Fruit fly (Drosophila melanogaster) whole organism, pupa: Measurements from ENCODE around the gene disco-r.

ENCODE experiments used
- CG10348 ChIP-seq: fragments of 200-800 bp; sonication (Bioruptor generic); IDR thresholded peaks from 2 replicates; pipeline ENCODE4 v1.3.6; 2022; ENCODE audit warnings: missing biosample characterization, missing genetic modification characterization
- CG8301 ChIP-seq: fragments of 200-800 bp; sonication (Bioruptor generic); optimal IDR thresholded peaks from 2 replicates; lab custom pipeline; 2018; ENCODE audit warnings: missing biosample characterization, mild to moderate bottlenecking, missing genetic modification characterization
- D1 ChIP-seq: fragments of 200-800 bp; sonication (Bioruptor generic); optimal IDR thresholded peaks from 2 replicates; lab custom pipeline; 2018; ENCODE audit warnings: missing biosample characterization, mild to moderate bottlenecking, missing genetic modification characterization, moderate library complexity
- Pif1A ChIP-seq: fragments of 200-800 bp; sonication (Bioruptor generic); optimal IDR thresholded peaks from 3 replicates; lab custom pipeline; 2016; ENCODE audit warnings: missing biosample characterization, missing genetic modification characterization
- fd96Ca ChIP-seq: fragments of 200-800 bp; sonication (Bioruptor generic); IDR thresholded peaks from 3 replicates; pipeline ENCODE4 v1.3.6; 2022; ENCODE audit warnings: missing biosample characterization, missing genetic modification characterization
- gl ChIP-seq: fragments of 200-800 bp; sonication (Bioruptor generic); optimal IDR thresholded peaks from 2 replicates; lab custom pipeline; 2018; ENCODE audit warnings: missing biosample characterization, mild to moderate bottlenecking, missing genetic modification characterization
- rn ChIP-seq: fragments of 200-800 bp; sonication (Bioruptor generic); IDR thresholded peaks from 2 replicates; pipeline ENCODE4 v1.3.6; 2022; ENCODE audit warnings: missing biosample characterization, missing genetic modification characterization

DNA sequence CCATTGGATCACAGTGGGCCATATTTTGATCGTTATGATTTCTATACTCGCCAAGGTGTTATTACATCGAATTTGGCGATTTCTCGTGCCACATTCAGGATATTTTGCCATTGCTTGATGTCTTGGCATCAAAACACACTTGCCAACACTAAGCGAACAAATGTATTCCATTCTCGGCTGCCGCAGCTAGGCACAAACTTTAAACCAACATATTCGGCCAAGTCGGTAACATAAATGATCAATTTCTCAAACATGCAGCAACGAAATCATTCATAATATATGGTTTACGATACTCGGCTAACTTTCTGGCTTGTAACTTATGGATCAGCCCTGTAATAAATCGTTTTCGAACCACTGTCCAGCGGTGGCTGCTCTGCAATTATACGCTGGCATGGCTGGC is 5.8 kb downstream of the disco-r start:
- TF ChIP-seq gl (no peak), Pif1A (GFP tag; lab: Kevin White, UChicago) (no peak), CG8301 (tag; lab: Kevin White, UChicago) (no peak), fd96Ca (no peak), rn (GFP tag; lab: Robert Waterston, UW) (no peak), D1 (tag; lab: Kevin White, UChicago) (no peak), CG10348 (no peak)
